Worm (Caenorhabditis elegans) whole organism, late embryonic: Measurements from ENCODE around the gene srh-286.

Experiments
- C08G9.2 ChIP-seq: sonication (generic microtip); optimal IDR thresholded peaks from 2 replicates; lab custom pipeline; 2016; ENCODE audit warnings: mild to moderate bottlenecking, missing genetic modification characterization, moderate library complexity, missing compliant biosample characterization
- ceh-24 ChIP-seq: sonication (generic microtip); optimal IDR thresholded peaks from 2 replicates; lab custom pipeline; 2016; ENCODE audit warnings: mild to moderate bottlenecking, missing genetic modification characterization, missing compliant biosample characterization
- dmd-4 ChIP-seq: sonication (generic microtip); optimal IDR thresholded peaks from 2 replicates; lab custom pipeline; 2016; ENCODE audit warnings: borderline replicate concordance, missing genetic modification characterization, missing compliant biosample characterization
- elt-4 ChIP-seq: sonication (generic microtip); optimal IDR thresholded peaks from 2 replicates; lab custom pipeline; 2016; ENCODE audit warnings: missing genetic modification characterization, missing compliant biosample characterization
- fkh-10 ChIP-seq: fragments of 150-350 bp; optimal IDR thresholded peaks from 2 replicates; lab custom pipeline; 2014; ENCODE audit warnings: missing biosample characterization, missing genetic modification reagents, missing genetic modification characterization
- hlh-6 ChIP-seq: sonication (generic microtip); optimal IDR thresholded peaks from 2 replicates; lab custom pipeline; 2016; ENCODE audit warnings: missing genotype, missing genetic modification characterization, missing compliant biosample characterization
- pqm-1 ChIP-seq: sonication (generic microtip); optimal IDR thresholded peaks from 2 replicates; lab custom pipeline; 2016; ENCODE audit warnings: missing genetic modification characterization, missing compliant biosample characterization
- unc-42 ChIP-seq: sonication (generic microtip); optimal IDR thresholded peaks from 2 replicates; lab custom pipeline; 2016; ENCODE audit warnings: missing genotype, missing genetic modification characterization, missing compliant biosample characterization

- TF ChIP-seq pqm-1: no peak
- no peak for TF ChIP-seq elt-4 (tag; lab: Kevin White, UChicago)
- TF ChIP-seq dmd-4 (tag; lab: Kevin White, UChicago): no peak
- no peak for TF ChIP-seq unc-42 (tag; lab: Kevin White, UChicago)
- TF ChIP-seq fkh-10 (GFP tag; lab: Kevin White, UChicago): no peak
- no peak for TF ChIP-seq ceh-24 (tag; lab: Kevin White, UChicago)
- no peak for TF ChIP-seq C08G9.2 (tag; lab: Kevin White, UChicago)
- TF ChIP-seq hlh-6 (tag; lab: Kevin White, UChicago): no peak
Measured at ce11 chrV:17805323-17805722, 38.7 kb downstream of the srh-286 start, which contains the start of gene srh-291.
